Fruit fly (Drosophila melanogaster): ENCODE data around the gene spidey.

DNA sequence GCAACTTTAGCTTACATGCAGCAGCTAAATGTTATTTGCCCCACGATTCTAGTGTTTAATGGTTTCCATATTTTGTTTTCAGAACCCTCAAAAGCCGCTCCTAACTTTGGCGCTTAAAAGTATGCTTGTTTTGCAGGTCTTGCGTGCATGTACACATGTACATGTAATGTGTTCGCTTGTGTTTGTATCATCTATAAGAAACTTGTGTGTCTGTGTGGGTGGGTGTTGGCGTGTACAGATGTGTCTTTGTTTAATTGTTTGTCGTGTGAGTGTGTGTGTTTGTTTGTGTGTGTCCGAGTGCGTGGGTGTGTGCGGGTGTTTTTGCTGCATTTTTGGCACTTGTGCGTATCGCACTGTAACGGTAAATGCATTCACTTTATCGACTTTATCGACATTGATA, 14.3 kb downstream of the spidey start:
- TF ChIP-seq CG16779 (tag; optimal IDR thresholded peaks at IDR 0.05) (no peak), CG31627 (GFP tag; optimal IDR thresholded peaks at IDR 0.05) (no peak), CG32006 (GFP tag; optimal IDR thresholded peaks at IDR 0.05) (no peak), pdm3 (GFP tag; optimal IDR thresholded peaks at IDR 0.05) (no peak)
